Fruit fly (Drosophila melanogaster): ENCODE measurements around the gene CG7720.

The CG7720 gene

dm6 chr3R:18798759-18799158 lies 3.8 kb upstream of the CG7720 start:
- TF ChIP-seq rgr (GFP tag; optimal IDR thresholded peaks at IDR 0.05) (no peak), Mio (GFP tag; optimal IDR thresholded peaks at IDR 0.05) (no peak), Myc (optimal IDR thresholded peaks at IDR 0.05) (peak; percentile 86), Hnf4 (GFP tag; optimal IDR thresholded peaks at IDR 0.05) (no peak), CG9705 (GFP tag; optimal IDR thresholded peaks at IDR 0.05) (no peak), jim (GFP tag; optimal IDR thresholded peaks at IDR 0.05) (no peak), pan (optimal IDR thresholded peaks at IDR 0.05) (no peak), sage (GFP tag; optimal IDR thresholded peaks at IDR 0.05) (no peak), foxo (GFP tag; optimal IDR thresholded peaks at IDR 0.05) (no peak), Vsx2 (GFP tag; optimal IDR thresholded peaks at IDR 0.05; ENCODE audit: partially characterized antibody) (peak; percentile 80), fru (GFP tag; optimal IDR thresholded peaks at IDR 0.05) (no peak), sv (GFP tag; optimal IDR thresholded peaks at IDR 0.05) (no peak), dl (GFP tag; optimal IDR thresholded peaks at IDR 0.05; ENCODE audit: insufficient read depth in 1 of 2, partially characterized antibody in 2 of 2) (no peak), h (GFP tag; optimal IDR thresholded peaks at IDR 0.05) (no peak), CrebA (GFP tag; optimal IDR thresholded peaks at IDR 0.05; ENCODE audit: borderline replicate concordance) (no peak), tai (GFP tag; optimal IDR thresholded peaks at IDR 0.05) (no peak), N (GFP tag; optimal IDR thresholded peaks at IDR 0.05) (peak; percentile 82), Dfd (GFP tag; optimal IDR thresholded peaks at IDR 0.05) (no peak), dmrt93B (GFP tag; optimal IDR thresholded peaks at IDR 0.05) (no peak), Dif (GFP tag; optimal IDR thresholded peaks at IDR 0.05; ENCODE audit: partially characterized antibody) (peak; percentile 34), ey (GFP tag; optimal IDR thresholded peaks at IDR 0.05) (no peak), Jra (GFP tag; optimal IDR thresholded peaks at IDR 0.05) (no peak), psq (GFP tag; optimal IDR thresholded peaks at IDR 0.05) (no peak), brk (GFP tag; optimal IDR thresholded peaks at IDR 0.05) (no peak), OdsH (GFP tag; optimal IDR thresholded peaks at IDR 0.05) (no peak), br (GFP tag; optimal IDR thresholded peaks at IDR 0.05) (no peak), HLH106 (tag; optimal IDR thresholded peaks at IDR 0.05) (no peak), dsf (GFP tag; optimal IDR thresholded peaks at IDR 0.05; ENCODE audit: borderline replicate concordance) (no peak)

dm6 chr3R:18796256-18796655 lies 1.3 kb upstream of the CG7720 start:
- TF ChIP-seq ey (GFP tag; optimal IDR thresholded peaks at IDR 0.05) = peak; percentile 7
- TF ChIP-seq Jra (GFP tag; optimal IDR thresholded peaks at IDR 0.05) = no peak

- TF ChIP-seq tai (GFP tag; optimal IDR thresholded peaks at IDR 0.05) = no peak
- TF ChIP-seq Dif (GFP tag; optimal IDR thresholded peaks at IDR 0.05; ENCODE audit: partially characterized antibody) = no peak
- no peak for TF ChIP-seq Vsx2 (GFP tag; optimal IDR thresholded peaks at IDR 0.05; ENCODE audit: partially characterized antibody)
- TF ChIP-seq h (GFP tag; optimal IDR thresholded peaks at IDR 0.05) = no peak
- TF ChIP-seq HLH106 (tag; optimal IDR thresholded peaks at IDR 0.05) = no peak
- no peak for TF ChIP-seq Hr83 (GFP tag; optimal IDR thresholded peaks at IDR 0.05; ENCODE audit: poor library complexity, severe bottlenecking)
- no peak for TF ChIP-seq CrebA (GFP tag; optimal IDR thresholded peaks at IDR 0.05; ENCODE audit: borderline replicate concordance)
- TF ChIP-seq dl (GFP tag; optimal IDR thresholded peaks at IDR 0.05; ENCODE audit: insufficient read depth in 1 of 2, partially characterized antibody in 2 of 2) = no peak
- no peak for TF ChIP-seq GATAd (GFP tag; optimal IDR thresholded peaks at IDR 0.05)
- no peak for TF ChIP-seq Dfd (GFP tag; optimal IDR thresholded peaks at IDR 0.05)
- no peak for TF ChIP-seq CG32264 (GFP tag; optimal IDR thresholded peaks at IDR 0.05)
- no peak for TF ChIP-seq usp (GFP tag; optimal IDR thresholded peaks at IDR 0.05)
- TF ChIP-seq Sp1 (GFP tag; optimal IDR thresholded peaks at IDR 0.05) = no peak
- TF ChIP-seq sv (GFP tag; optimal IDR thresholded peaks at IDR 0.05) = no peak
- TF ChIP-seq dmrt93B (GFP tag; optimal IDR thresholded peaks at IDR 0.05) = no peak
These were observed 918 bp downstream of the CG7720 start for dm6 chr3R:18794051-18794450.

- TF ChIP-seq rgr (GFP tag; optimal IDR thresholded peaks at IDR 0.05) (no peak), h (GFP tag; optimal IDR thresholded peaks at IDR 0.05) (no peak), Jra (GFP tag; optimal IDR thresholded peaks at IDR 0.05) (no peak), CrebA (GFP tag; optimal IDR thresholded peaks at IDR 0.05; ENCODE audit: borderline replicate concordance) (no peak), Rel (GFP tag; optimal IDR thresholded peaks at IDR 0.05) (no peak), Rel (tag; optimal IDR thresholded peaks at IDR 0.05) (no peak), GATAd (GFP tag; optimal IDR thresholded peaks at IDR 0.05) (no peak), Myc (optimal IDR thresholded peaks at IDR 0.05) (no peak), CG32264 (GFP tag; optimal IDR thresholded peaks at IDR 0.05) (no peak)
These were observed 4.3 kb downstream of the CG7720 start for dm6 chr3R:18790619-18791018.
